Worm (Caenorhabditis elegans): ENCODE data around the gene glb-27.
A peak's percentile ranks its signal among the peaks of the same experiment; 100 is the strongest.

glb-27 gene

DNA sequence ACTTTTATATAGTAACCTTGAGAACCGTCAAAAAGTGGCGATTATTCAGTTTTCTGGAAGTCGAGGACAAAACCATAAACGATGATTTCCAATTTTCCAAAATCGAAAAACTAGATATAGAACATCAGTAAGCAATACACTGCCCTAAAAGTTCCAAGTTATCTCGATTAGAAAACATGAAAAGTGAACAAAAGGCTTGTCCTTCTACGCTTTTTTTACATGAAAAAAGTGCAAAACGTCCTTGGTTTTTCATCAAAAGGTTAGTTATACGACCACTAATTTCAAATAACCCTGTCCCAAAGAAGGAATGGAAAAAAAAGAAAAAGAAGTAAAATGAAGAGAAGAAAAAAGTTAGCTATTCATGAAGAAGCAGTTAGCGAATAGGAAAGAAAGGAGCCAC, 29.9 kb upstream of the glb-27 start:
- TF ChIP-seq nhr-28 (tag; optimal IDR thresholded peaks at IDR 0.05) (no peak), nhr-20 (tag; optimal IDR thresholded peaks at IDR 0.05) (no peak), egl-27 (tag; optimal IDR thresholded peaks at IDR 0.05) (no peak), hpl-2 (GFP tag; optimal IDR thresholded peaks at IDR 0.05) (no peak), nhr-71 (tag; optimal IDR thresholded peaks at IDR 0.05) (no peak), nhr-76 (tag; optimal IDR thresholded peaks at IDR 0.05) (no peak), tlp-1 (tag; optimal IDR thresholded peaks at IDR 0.05) (no peak), zag-1 (tag; optimal IDR thresholded peaks at IDR 0.05) (no peak), lin-35 (GFP tag; optimal IDR thresholded peaks at IDR 0.05) (no peak), elt-3 (tag; optimal IDR thresholded peaks at IDR 0.05) (no peak), ztf-4 (tag; optimal IDR thresholded peaks at IDR 0.05) (no peak), fkh-10 (GFP tag; optimal IDR thresholded peaks at IDR 0.05) (no peak), lin-13 (GFP tag; optimal IDR thresholded peaks at IDR 0.05) (no peak), Y116A8C.19 (tag; optimal IDR thresholded peaks at IDR 0.05; ENCODE audit: borderline replicate concordance) (no peak)

DNA sequence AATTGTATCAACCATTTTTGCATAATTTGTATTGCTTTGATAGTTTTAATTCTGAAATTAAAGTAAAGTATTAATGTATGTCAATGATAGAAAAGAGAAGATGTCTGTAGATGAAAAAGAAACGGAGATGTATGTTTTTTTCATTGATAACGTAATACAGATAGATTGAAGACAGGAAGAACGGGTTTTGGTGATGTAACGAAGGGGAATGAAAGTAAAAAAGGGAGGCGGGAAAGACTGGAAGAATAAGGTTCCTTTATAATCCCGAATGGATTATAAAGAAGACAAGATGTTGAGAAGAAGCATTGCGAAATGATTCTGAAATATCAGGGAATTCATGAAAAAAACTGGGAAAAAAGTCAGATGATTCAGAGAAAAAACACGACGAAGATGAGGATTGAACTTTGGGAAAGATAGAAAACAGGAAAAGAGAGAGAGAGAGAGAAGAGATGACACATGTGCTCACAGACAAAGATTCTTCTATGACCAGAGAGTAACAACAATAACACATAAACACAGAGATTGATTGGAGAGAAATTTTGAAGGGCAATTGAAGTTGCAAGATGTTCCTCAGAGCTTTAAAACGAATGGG, 29.1 kb upstream of the glb-27 start, which contains the start of gene F54C9.11:
Gene F54C9.11, minus strand, starts transcription at position 51 of the 592 bp plus-strand sequence.
- TF ChIP-seq nhr-12 (tag; optimal IDR thresholded peaks at IDR 0.05) (no peak), pag-3 (tag; optimal IDR thresholded peaks at IDR 0.05; ENCODE audit: borderline replicate concordance, insufficient read depth) (no peak), skn-1 (tag; optimal IDR thresholded peaks at IDR 0.05) (no peak), blmp-1 (tag; optimal IDR thresholded peaks at IDR 0.05) (peak; percentile 64), lin-35 (GFP tag; optimal IDR thresholded peaks at IDR 0.05) (peak in 1 of 2 experiments; percentile 14), nhr-71 (tag; optimal IDR thresholded peaks at IDR 0.05) (peak; percentile 62), lsy-2 (tag; optimal IDR thresholded peaks at IDR 0.05) (peak in 1 of 2 experiments; percentile 57), egl-27 (tag; optimal IDR thresholded peaks at IDR 0.05) (no peak), C04F5.9 (tag; optimal IDR thresholded peaks at IDR 0.05) (no peak), lin-13 (GFP tag; optimal IDR thresholded peaks at IDR 0.05) (no peak), snu-23 (GFP tag; optimal IDR thresholded peaks at IDR 0.05) (peak; percentile 11), ama-1 (optimal IDR thresholded peaks at IDR 0.05) (no peak), hlh-4 (tag; optimal IDR thresholded peaks at IDR 0.05) (no peak), lin-14 (GFP tag; optimal IDR thresholded peaks at IDR 0.05) (peak; percentile 73), dsc-1 (tag; optimal IDR thresholded peaks at IDR 0.05) (no peak), mep-1 (tag; optimal IDR thresholded peaks at IDR 0.05) (peak; percentile 12), nhr-237 (tag; optimal IDR thresholded peaks at IDR 0.05) (no peak), elt-3 (tag; optimal IDR thresholded peaks at IDR 0.05) (no peak), C16A3.4 (tag; optimal IDR thresholded peaks at IDR 0.05) (peak; percentile 7), ztf-4 (tag; optimal IDR thresholded peaks at IDR 0.05) (peak; percentile 30), egl-13 (tag; optimal IDR thresholded peaks at IDR 0.05) (no peak), nhr-77 (tag; optimal IDR thresholded peaks at IDR 0.05) (no peak), alr-1 (tag; optimal IDR thresholded peaks at IDR 0.05; ENCODE audit: borderline replicate concordance) (no peak), nhr-85 (tag) (no peak), rnt-1 (tag; optimal IDR thresholded peaks at IDR 0.05) (peak; percentile 42)

ce11 chrII:8583035-8583434, 27.0 kb upstream of the glb-27 start:
- TF ChIP-seq lir-3 (tag; optimal IDR thresholded peaks at IDR 0.05; ENCODE audit: poor library complexity) (no peak), tbx-2 (tag; optimal IDR thresholded peaks at IDR 0.05) (no peak), isw-1 (GFP tag; IDR thresholded peaks at IDR 0.05) (no peak)

ce11 chrII:8581700-8582099, 25.6 kb upstream of the glb-27 start, which contains the start of gene arl-1:
TSS of gene arl-1 (plus strand) at chrII:8582000.
- TF ChIP-seq egl-13 (tag; optimal IDR thresholded peaks at IDR 0.05) (no peak), efl-1 (optimal IDR thresholded peaks at IDR 0.05) (no peak), efl-1 (GFP tag; optimal IDR thresholded peaks at IDR 0.05 in 1 of 2) (no peak), nhr-237 (tag; optimal IDR thresholded peaks at IDR 0.05) (no peak), mep-1 (tag; optimal IDR thresholded peaks at IDR 0.05) (no peak), mdl-1 (tag; optimal IDR thresholded peaks at IDR 0.05) (no peak), lin-39 (tag; optimal IDR thresholded peaks at IDR 0.05) (no peak), ama-1 (optimal IDR thresholded peaks at IDR 0.05) (no peak), ztf-11 (tag; optimal IDR thresholded peaks at IDR 0.05) (no peak), swsn-7 (tag; optimal IDR thresholded peaks at IDR 0.05) (no peak), pqm-1 (tag; optimal IDR thresholded peaks at IDR 0.05) (no peak), pax-3 (tag; optimal IDR thresholded peaks at IDR 0.05) (no peak), ceh-88 (GFP tag; IDR thresholded peaks at IDR 0.05) (no peak), skn-1 (tag; optimal IDR thresholded peaks at IDR 0.05) (no peak), F16B12.6 (tag; optimal IDR thresholded peaks at IDR 0.05) (no peak), ceh-63 (GFP tag; optimal IDR thresholded peaks at IDR 0.05) (no peak), sox-4 (tag; optimal IDR thresholded peaks at IDR 0.05) (no peak)
